Worm (Caenorhabditis elegans): Measurements from ENCODE around the gene suca-1.

- TF ChIP-seq ztf-23 (GFP tag; IDR thresholded peaks at IDR 0.05) (no peak), T22C8.4 (GFP tag; IDR thresholded peaks at IDR 0.05) (no peak), flt-1 (GFP tag; IDR thresholded peaks at IDR 0.05) (no peak), tab-1 (GFP tag; IDR thresholded peaks at IDR 0.05) (no peak)
These were observed 8.0 kb downstream of the suca-1 start, which contains the start of gene F47B10.3 for ce11 chrX:10891890-10892289.
